Fruit fly (Drosophila melanogaster) whole organism, embryonic: Measurements from ENCODE around the gene CG8420.
A peak's percentile ranks its signal among the peaks of the same experiment; 100 is the strongest.

Experiments
- CG10267 ChIP-seq: fragments of 200-800 bp; sonication (Bioruptor generic); optimal IDR thresholded peaks from 2 replicates; lab custom pipeline; 2018; ENCODE audit warnings: missing biosample characterization, mild to moderate bottlenecking, missing genetic modification characterization, moderate library complexity
- CG10321 ChIP-seq: fragments of 200-800 bp; sonication (Bioruptor generic); IDR thresholded peaks from 2 replicates; pipeline ENCODE4 v1.3.6; 2022; ENCODE audit warnings: missing biosample characterization, missing genetic modification characterization
- CG12071 ChIP-seq: fragments of 200-800 bp; sonication (Bioruptor generic); optimal IDR thresholded peaks from 3 replicates; lab custom pipeline; 2018; ENCODE audit warnings: missing biosample characterization, mild to moderate bottlenecking, missing genetic modification characterization
- CG12744 ChIP-seq: fragments of 200-800 bp; sonication (Bioruptor generic); optimal IDR thresholded peaks from 2 replicates; lab custom pipeline; 2016; ENCODE audit warnings: missing biosample characterization, missing genetic modification characterization
- CG12942 ChIP-seq: fragments of 200-800 bp; sonication (Bioruptor generic); optimal IDR thresholded peaks from 3 replicates; lab custom pipeline; 2016; ENCODE audit warnings: missing biosample characterization, missing genetic modification characterization
- CG1603 ChIP-seq: fragments of 200-800 bp; sonication (Bioruptor generic); optimal IDR thresholded peaks from 2 replicates; lab custom pipeline; 2019; ENCODE audit warnings: missing biosample characterization, mild to moderate bottlenecking, missing genetic modification characterization, moderate library complexity
- CG17328 ChIP-seq: fragments of 200-800 bp; sonication (Bioruptor generic); IDR thresholded peaks from 2 replicates; pipeline ENCODE4 v1.3.6; 2022; ENCODE audit warnings: missing biosample characterization, missing genetic modification characterization
- CG18262 ChIP-seq: fragments of 200-800 bp; optimal IDR thresholded peaks from 3 replicates; lab custom pipeline; 2019; ENCODE audit warnings: missing biosample characterization, mild to moderate bottlenecking, missing genetic modification characterization, moderate library complexity
- CG18476 ChIP-seq: fragments of 200-800 bp; sonication (Bioruptor generic); optimal IDR thresholded peaks from 2 replicates; lab custom pipeline; 2016; ENCODE audit warnings: missing biosample characterization, mild to moderate bottlenecking, missing genetic modification characterization
- CG34422 ChIP-seq: fragments of 200-800 bp; sonication (Bioruptor generic); IDR thresholded peaks from 3 replicates; pipeline ENCODE4 v1.3.6; 2022; ENCODE audit warnings: missing biosample characterization, missing genetic modification characterization
- CG4282 ChIP-seq: fragments of 200-800 bp; sonication (Bioruptor generic); optimal IDR thresholded peaks from 2 replicates; lab custom pipeline; 2016; ENCODE audit warnings: missing biosample characterization, missing genetic modification characterization
- CG4617 ChIP-seq: fragments of 200-800 bp; sonication (Bioruptor generic); optimal IDR thresholded peaks from 3 replicates; lab custom pipeline; 2016; ENCODE audit warnings: missing biosample characterization, missing genetic modification characterization, borderline replicate concordance
- CG4730 ChIP-seq: fragments of 200-800 bp; sonication (Bioruptor generic); IDR thresholded peaks from 2 replicates; pipeline ENCODE4 v1.3.6; 2022; ENCODE audit warnings: missing biosample characterization, missing genetic modification characterization
- CG6791 ChIP-seq: fragments of 200-800 bp; sonication (Bioruptor generic); IDR thresholded peaks from 3 replicates; pipeline ENCODE4 v1.3.6; 2022; ENCODE audit warnings: missing biosample characterization, missing genetic modification characterization; ENCODE audit not compliant: partially characterized antibody
- CG7357 ChIP-seq: fragments of 200-800 bp; sonication (Bioruptor generic); IDR thresholded peaks from 3 replicates; pipeline ENCODE4 v1.3.6; 2022; ENCODE audit warnings: missing biosample characterization, missing genetic modification characterization
- CG7963 ChIP-seq: fragments of 200-800 bp; sonication (Bioruptor generic); IDR thresholded peaks from 3 replicates; pipeline ENCODE4 v1.3.6; 2022; ENCODE audit warnings: missing biosample characterization, missing genetic modification characterization; ENCODE audit not compliant: partially characterized antibody
- CkIIα-i1 ChIP-seq: fragments of 200-800 bp; sonication (Bioruptor generic); IDR thresholded peaks from 2 replicates; pipeline ENCODE4 v1.3.6; 2022; ENCODE audit warnings: missing biosample characterization, missing genetic modification characterization
- CoRest ChIP-seq: fragments of 200-800 bp; sonication (Bioruptor generic); optimal IDR thresholded peaks from 3 replicates; lab custom pipeline; 2018; ENCODE audit warnings: missing biosample characterization, mild to moderate bottlenecking, missing genetic modification characterization, moderate library complexity
- Dip2 ChIP-seq: fragments of 200-800 bp; sonication (Bioruptor generic); IDR thresholded peaks from 2 replicates; pipeline ENCODE4 v1.3.6; 2022; ENCODE audit warnings: missing biosample characterization, missing genetic modification characterization
- Doc3 ChIP-seq: fragments of 200-800 bp; sonication (Bioruptor generic); IDR thresholded peaks from 3 replicates; pipeline ENCODE4 v1.3.6; 2022; ENCODE audit warnings: missing biosample characterization, missing genetic modification characterization; ENCODE audit not compliant: partially characterized antibody
- E2f2 ChIP-seq: fragments of 200-800 bp; sonication (Bioruptor generic); IDR thresholded peaks from 2 replicates; pipeline ENCODE4 v1.3.6; 2022; ENCODE audit warnings: missing biosample characterization, missing genetic modification characterization
- Hr51 ChIP-seq, 2 experiments: fragments of 200-800 bp; sonication (Bioruptor generic); optimal IDR thresholded peaks; 2 replicates in 1 of 2; 3 replicates in 1 of 2; lab custom pipeline; 2016 to 2018; ENCODE audit warnings: missing biosample characterization in 2 of 2, missing genetic modification characterization in 2 of 2, mild to moderate bottlenecking in 1 of 2, moderate library complexity in 1 of 2
- Kr ChIP-seq: fragments of 200-800 bp; sonication (Bioruptor generic); optimal IDR thresholded peaks from 2 replicates; lab custom pipeline; 2017; ENCODE audit warnings: missing biosample characterization, mild to moderate bottlenecking, missing genetic modification characterization
- Myb ChIP-seq: fragments of 200-800 bp; sonication (Bioruptor generic); optimal IDR thresholded peaks from 2 replicates; lab custom pipeline; 2016; ENCODE audit warnings: missing biosample characterization, missing genetic modification characterization
- NfI ChIP-seq: fragments of 200-800 bp; sonication (Bioruptor generic); optimal IDR thresholded peaks from 3 replicates; lab custom pipeline; 2018; ENCODE audit warnings: missing biosample characterization, mild to moderate bottlenecking, missing genetic modification characterization, moderate library complexity
- Sry-δ ChIP-seq: fragments of 200-800 bp; sonication (Bioruptor generic); optimal IDR thresholded peaks from 2 replicates; lab custom pipeline; 2016; ENCODE audit warnings: missing biosample characterization, missing genetic modification characterization
- Stat92E ChIP-seq, 3 experiments: fragments of >200 bp in 2 of 3; fragments of 200-800 bp in 1 of 3; sonication (Bioruptor generic) in 1 of 3; optimal IDR thresholded peaks; 2 replicates each; lab custom pipeline; 2017 to 2019; ENCODE audit warnings: missing biosample characterization in 3 of 3, missing genetic modification characterization in 3 of 3, mild to moderate bottlenecking in 1 of 3, moderate library complexity in 1 of 3
- Tbp ChIP-seq: fragments of >200 bp; optimal IDR thresholded peaks from 2 replicates; lab custom pipeline; 2018; ENCODE audit warnings: missing biosample characterization, missing genetic modification characterization
- ab ChIP-seq: fragments of 200-800 bp; sonication (Bioruptor generic); optimal IDR thresholded peaks from 2 replicates; lab custom pipeline; 2016; ENCODE audit warnings: missing biosample characterization, missing genetic modification characterization
- abd-A ChIP-seq: fragments of 200-800 bp; sonication (Bioruptor generic); optimal IDR thresholded peaks from 3 replicates; lab custom pipeline; 2019; ENCODE audit warnings: missing biosample characterization, mild to moderate bottlenecking, missing genetic modification characterization, moderate library complexity
- ato ChIP-seq: fragments of 200-800 bp; sonication (Bioruptor generic); IDR thresholded peaks from 2 replicates; pipeline ENCODE4 v1.3.6; 2022; ENCODE audit warnings: missing biosample characterization, missing genetic modification characterization; ENCODE audit not compliant: partially characterized antibody
- bowl ChIP-seq: fragments of 200-800 bp; sonication (Bioruptor generic); IDR thresholded peaks from 2 replicates; pipeline ENCODE4 v1.3.6; 2022; ENCODE audit warnings: missing biosample characterization, missing genetic modification characterization
- br ChIP-seq: fragments of >200 bp; optimal IDR thresholded peaks from 2 replicates; lab custom pipeline; 2017
- cad ChIP-seq: fragments of >200 bp; optimal IDR thresholded peaks from 2 replicates; lab custom pipeline; 2017; ENCODE audit warnings: missing biosample characterization, missing genetic modification characterization
- ewg ChIP-seq: fragments of 200-800 bp; sonication (Bioruptor generic); optimal IDR thresholded peaks from 3 replicates; lab custom pipeline; 2017; ENCODE audit warnings: mild to moderate bottlenecking, missing biosample characterization, missing genetic modification reagents, missing genetic modification characterization
- gsb ChIP-seq: fragments of 200-800 bp; sonication (Bioruptor generic); IDR thresholded peaks from 2 replicates; pipeline ENCODE4 v1.3.6; 2022; ENCODE audit warnings: missing biosample characterization, missing genetic modification characterization
- gsb-n ChIP-seq: fragments of 200-800 bp; sonication (Bioruptor generic); optimal IDR thresholded peaks from 3 replicates; lab custom pipeline; 2018; ENCODE audit warnings: missing biosample characterization, mild to moderate bottlenecking, missing genetic modification characterization
- her ChIP-seq: fragments of 200-800 bp; sonication (Bioruptor generic); optimal IDR thresholded peaks from 2 replicates; lab custom pipeline; 2016; ENCODE audit warnings: missing biosample characterization, missing genetic modification characterization
- ind ChIP-seq: fragments of 200-800 bp; sonication (Bioruptor generic); optimal IDR thresholded peaks from 3 replicates; lab custom pipeline; 2016; ENCODE audit warnings: missing biosample characterization, missing genetic modification characterization
- kah ChIP-seq: fragments of 200-800 bp; sonication (Bioruptor generic); optimal IDR thresholded peaks from 2 replicates; lab custom pipeline; 2018; ENCODE audit warnings: missing biosample characterization, mild to moderate bottlenecking, missing genetic modification characterization
- nerfin-1 ChIP-seq: fragments of 200-800 bp; sonication (Bioruptor generic); optimal IDR thresholded peaks from 3 replicates; lab custom pipeline; 2019; ENCODE audit warnings: missing biosample characterization, mild to moderate bottlenecking, missing genetic modification characterization, moderate library complexity
- nom ChIP-seq: fragments of 200-800 bp; sonication (Bioruptor generic); optimal IDR thresholded peaks from 2 replicates; lab custom pipeline; 2017; ENCODE audit warnings: missing biosample characterization, missing genetic modification characterization, mild to moderate bottlenecking, moderate library complexity, missing genetic modification reagents
- peb ChIP-seq: fragments of 200-800 bp; sonication (Bioruptor generic); IDR thresholded peaks from 2 replicates; pipeline ENCODE4 v1.3.6; 2022; ENCODE audit warnings: missing biosample characterization, missing genetic modification characterization
- phol ChIP-seq: fragments of 200-800 bp; sonication (Bioruptor generic); optimal IDR thresholded peaks from 3 replicates; lab custom pipeline; 2018; ENCODE audit warnings: missing biosample characterization, mild to moderate bottlenecking, missing genetic modification characterization, moderate library complexity
- row ChIP-seq: fragments of 200-800 bp; sonication (Bioruptor generic); IDR thresholded peaks from 3 replicates; pipeline ENCODE4 v1.3.6; 2022; ENCODE audit warnings: missing biosample characterization, missing genetic modification characterization
- shn ChIP-seq: fragments of 200-800 bp; sonication (Bioruptor generic); optimal IDR thresholded peaks from 3 replicates; lab custom pipeline; 2016; ENCODE audit warnings: missing biosample characterization, missing genetic modification characterization
- so ChIP-seq: fragments of 200-800 bp; sonication (Bioruptor generic); IDR thresholded peaks from 3 replicates; pipeline ENCODE4 v1.3.6; 2022; ENCODE audit warnings: missing biosample characterization, missing genetic modification characterization
- vnd ChIP-seq: fragments of 200-800 bp; sonication (Bioruptor generic); IDR thresholded peaks from 3 replicates; pipeline ENCODE4 v1.3.6; 2022; ENCODE audit warnings: missing biosample characterization, missing genetic modification characterization; ENCODE audit not compliant: partially characterized antibody
- vvl ChIP-seq: fragments of 200-800 bp; sonication (Bioruptor generic); IDR thresholded peaks from 2 replicates; pipeline ENCODE4 v1.3.6; 2022; ENCODE audit warnings: missing biosample characterization, missing genetic modification characterization

The CG8420 gene

dm6 chr3R:9258252-9259225, 12.1 kb downstream of the CG8420 start, which contains the start of the genes Ibf2 and Ibf1:
Gene Ibf2 (minus strand): TSS chr3R:9258501.
Gene Ibf1 (plus strand): TSS chr3R:9258964.
- TF ChIP-seq Tbp (GFP tag; lab: Kevin White, UChicago) (no peak), CG12744 (no peak), Stat92E (GFP tag; optimal IDR thresholded peaks at IDR 0.05; lab: Kevin White, UChicago) (no peak), CG12942 (no peak), CG10321 (GFP tag; lab: Robert Waterston, UW) (no peak), CG18476 (peak; percentile 86), nerfin-1 (tag; lab: Kevin White, UChicago) (peak; percentile 92), E2f2 (peak; percentile 60), phol (tag; lab: Kevin White, UChicago) (peak; percentile 89), ab (GFP tag; lab: Kevin White, UChicago) (no peak), CG12071 (GFP tag; lab: Kevin White, UChicago) (no peak), her (GFP tag; lab: Kevin White, UChicago) (no peak), shn (GFP tag; lab: Kevin White, UChicago) (no peak), CG34422 (GFP tag; lab: Robert Waterston, UW) (no peak), CG6791 (GFP tag; lab: Robert Waterston, UW) (peak; percentile 92), Hr51 (GFP tag; optimal IDR thresholded peaks at IDR 0.05; lab: Kevin White, UChicago) (no peak), gsb-n (tag; lab: Kevin White, UChicago) (no peak), ewg (GFP tag; lab: Kevin White, UChicago) (no peak), Sry-δ (GFP tag; lab: Kevin White, UChicago) (peak; percentile 22), ato (peak; percentile 83), CG7963 (GFP tag; lab: Robert Waterston, UW) (peak; percentile 84), CG4617 (GFP tag; lab: Kevin White, UChicago) (peak; percentile 9), abd-A (tag; lab: Kevin White, UChicago) (no peak), peb (GFP tag; lab: Robert Waterston, UW) (no peak), br (lab: Kevin White, UChicago) (no peak), CG17328 (GFP tag; lab: Robert Waterston, UW) (no peak), CG4730 (GFP tag; lab: Robert Waterston, UW) (no peak), CG7357 (GFP tag; lab: Robert Waterston, UW) (no peak), kah (GFP tag; lab: Kevin White, UChicago) (no peak), CG10267 (tag; lab: Kevin White, UChicago) (peak; percentile 5), vvl (peak; percentile 35; the same call in 1 of the 2 replicates), ind (GFP tag; lab: Kevin White, UChicago) (no peak), vnd (peak; percentile 79), NfI (GFP tag; lab: Kevin White, UChicago) (no peak), cad (GFP tag; lab: Kevin White, UChicago) (no peak), CG18262 (tag; lab: Kevin White, UChicago) (no peak), Doc3 (peak; percentile 72), gsb (GFP tag; lab: Robert Waterston, UW) (no peak), so (GFP tag; lab: Robert Waterston, UW) (no peak), bowl (GFP tag; lab: Robert Waterston, UW) (no peak), Myb (GFP tag; lab: Kevin White, UChicago) (peak; percentile 21), nom (GFP tag; lab: Kevin White, UChicago) (no peak), CkIIα-i1 (GFP tag; lab: Robert Waterston, UW) (no peak), Dip2 (GFP tag; lab: Robert Waterston, UW) (no peak), CG1603 (tag; lab: Kevin White, UChicago) (peak; percentile 8), CoRest (tag; lab: Kevin White, UChicago) (peak; percentile 31), CG4282 (GFP tag; lab: Kevin White, UChicago) (no peak), row (GFP tag; lab: Robert Waterston, UW) (peak; percentile 55; the same call in 2 of the 3 replicates), Kr (no peak)
